Worm (Caenorhabditis elegans): ENCODE data around the gene act-2.

DNA sequence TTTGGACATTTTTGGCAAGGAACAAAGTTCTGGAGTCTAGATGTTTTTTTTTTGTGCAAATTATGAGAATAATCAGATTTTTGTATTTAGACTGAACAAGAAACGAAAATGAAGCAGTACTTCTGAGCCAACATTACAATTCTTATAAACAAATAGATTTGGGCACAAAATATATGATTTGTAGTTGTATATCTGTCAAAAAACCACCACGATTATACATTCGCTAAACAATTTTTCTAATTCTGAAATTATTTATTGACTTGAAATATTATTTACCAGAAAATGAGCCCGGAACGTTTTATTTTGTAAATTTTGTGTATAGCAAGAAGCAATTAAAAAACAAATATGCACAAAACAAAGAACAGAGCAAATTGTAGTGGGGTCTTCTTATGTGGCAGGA lies 6.5 kb downstream of the act-2 start:
- TF ChIP-seq pha-4 (tag; optimal IDR thresholded peaks at IDR 0.05) (no peak), ekl-4 (GFP tag; IDR thresholded peaks at IDR 0.05) (peak; percentile 45; the same call in 1 of the 2 replicates), athp-1 (tag; optimal IDR thresholded peaks at IDR 0.05) (no peak), lin-26 (GFP tag; IDR thresholded peaks at IDR 0.05) (no peak), C06A6.2 (GFP tag; conservative IDR thresholded peaks at IDR 0.05) (no peak), Y95B8A.8 (GFP tag; IDR thresholded peaks at IDR 0.05) (no peak), hmg-1.2 (GFP tag; IDR thresholded peaks at IDR 0.05) (no peak), snpc-4 (GFP tag; optimal IDR thresholded peaks at IDR 0.05) (no peak), snpc-4 (tag; optimal IDR thresholded peaks at IDR 0.05) (no peak), sptf-2 (GFP tag; optimal IDR thresholded peaks at IDR 0.05) (no peak)

Measured in whole organism, young adult.